Worm (Caenorhabditis elegans): ENCODE data around the gene T25D10.1.

ce11 chrII:6441128-6441527, 37.9 kb downstream of the T25D10.1 start, which contains the start of gene cutl-16:
- TF ChIP-seq zim-3 (tag; optimal IDR thresholded peaks at IDR 0.05) (no peak), snpc-4 (GFP tag; optimal IDR thresholded peaks at IDR 0.05) (no peak), snpc-4 (tag; optimal IDR thresholded peaks at IDR 0.05) (no peak), ztf-18 (tag; optimal IDR thresholded peaks at IDR 0.05) (no peak), F57C9.4 (tag; optimal IDR thresholded peaks at IDR 0.05) (no peak), pha-4 (tag; optimal IDR thresholded peaks at IDR 0.05) (no peak), ama-1 (optimal IDR thresholded peaks at IDR 0.05) (no peak), ama-1 (GFP tag; optimal IDR thresholded peaks at IDR 0.05) (no peak), F23B12.7 (tag; optimal IDR thresholded peaks at IDR 0.05; ENCODE audit: insufficient read depth) (no peak), nhr-90 (tag; optimal IDR thresholded peaks at IDR 0.05) (no peak), F57A8.1 (GFP tag; optimal IDR thresholded peaks at IDR 0.05) (no peak)
